Fruit fly (Drosophila melanogaster) whole organism, embryonic: ENCODE results near the gene Abl.
A peak's percentile ranks its signal among the peaks of the same experiment; 100 is the strongest.

Source experiments
- Aef1 ChIP-seq: fragments of 200-800 bp; sonication (Bioruptor generic); IDR thresholded peaks from 3 replicates; pipeline ENCODE4 v1.3.6; 2022; ENCODE audit warnings: missing biosample characterization, missing genetic modification characterization
- BEAF-32 ChIP-seq: fragments of 200-800 bp; sonication (Bioruptor generic); optimal IDR thresholded peaks from 3 replicates; lab custom pipeline; 2017; ENCODE audit warnings: missing biosample characterization, missing genetic modification characterization, mild to moderate bottlenecking, moderate library complexity, missing genetic modification reagents
- CG10147 ChIP-seq: fragments of 200-800 bp; sonication (Bioruptor generic); optimal IDR thresholded peaks from 2 replicates; lab custom pipeline; 2019; ENCODE audit warnings: missing biosample characterization, mild to moderate bottlenecking, missing genetic modification characterization, moderate library complexity
- CG10431 ChIP-seq: fragments of 200-800 bp; sonication (Bioruptor generic); optimal IDR thresholded peaks from 3 replicates; lab custom pipeline; 2018; ENCODE audit warnings: missing biosample characterization, mild to moderate bottlenecking, missing genetic modification characterization
- CG13624 ChIP-seq: fragments of 200-800 bp; sonication (Bioruptor generic); optimal IDR thresholded peaks from 2 replicates; lab custom pipeline; 2016; ENCODE audit warnings: missing biosample characterization, missing genetic modification characterization
- CG13894 ChIP-seq: fragments of 200-800 bp; sonication (Bioruptor generic); optimal IDR thresholded peaks from 3 replicates; lab custom pipeline; 2018; ENCODE audit warnings: missing biosample characterization, mild to moderate bottlenecking, missing genetic modification characterization, moderate library complexity
- CG14710 ChIP-seq: fragments of 200-800 bp; sonication (Bioruptor generic); optimal IDR thresholded peaks from 3 replicates; lab custom pipeline; 2019; ENCODE audit warnings: missing biosample characterization, mild to moderate bottlenecking, missing genetic modification characterization, moderate library complexity
- CG15514 ChIP-seq: fragments of 200-800 bp; sonication (Bioruptor generic); optimal IDR thresholded peaks from 3 replicates; lab custom pipeline; 2017; ENCODE audit warnings: missing biosample characterization, missing genetic modification characterization, mild to moderate bottlenecking, moderate library complexity, missing genetic modification reagents
- CG17361 ChIP-seq: fragments of 200-800 bp; sonication (Bioruptor generic); IDR thresholded peaks from 3 replicates; pipeline ENCODE4 v1.3.6; 2022; ENCODE audit warnings: missing biosample characterization, missing genetic modification characterization
- CG1792 ChIP-seq: fragments of 200-800 bp; sonication (Bioruptor generic); optimal IDR thresholded peaks from 2 replicates; lab custom pipeline; 2016; ENCODE audit warnings: missing biosample characterization, missing genetic modification characterization
- CG18599 ChIP-seq: fragments of 200-800 bp; sonication (Bioruptor generic); optimal IDR thresholded peaks from 3 replicates; lab custom pipeline; 2017; ENCODE audit warnings: missing biosample characterization, missing genetic modification characterization, mild to moderate bottlenecking, moderate library complexity, missing genetic modification reagents
- CG31441 ChIP-seq: fragments of 200-800 bp; sonication (Bioruptor generic); IDR thresholded peaks from 2 replicates; pipeline ENCODE4 v1.3.6; 2022; ENCODE audit warnings: missing biosample characterization, missing genetic modification characterization
- CG33557 ChIP-seq: fragments of 200-800 bp; sonication (Bioruptor generic); optimal IDR thresholded peaks from 2 replicates; lab custom pipeline; 2019; ENCODE audit warnings: missing biosample characterization, mild to moderate bottlenecking, missing genetic modification characterization, moderate library complexity
- CG8089 ChIP-seq: fragments of 200-800 bp; sonication (Bioruptor generic); optimal IDR thresholded peaks from 3 replicates; lab custom pipeline; 2016; ENCODE audit warnings: missing biosample characterization, missing genetic modification characterization
- CG8290 ChIP-seq, 3 experiments: fragments of 200-800 bp; sonication (Bioruptor generic); optimal IDR thresholded peaks; 2 replicates each; lab custom pipeline; 2016 to 2019; ENCODE audit warnings: missing biosample characterization in 3 of 3, missing genetic modification characterization in 3 of 3, mild to moderate bottlenecking in 2 of 3, moderate library complexity in 1 of 3
- CG9817 ChIP-seq: fragments of 200-800 bp; sonication (Bioruptor generic); optimal IDR thresholded peaks from 2 replicates; lab custom pipeline; 2018; ENCODE audit warnings: missing biosample characterization, mild to moderate bottlenecking, missing genetic modification characterization, moderate library complexity
- CG9932 ChIP-seq: fragments of 200-800 bp; sonication (Bioruptor generic); IDR thresholded peaks from 2 replicates; pipeline ENCODE4 v1.3.6; 2022; ENCODE audit warnings: missing biosample characterization, missing genetic modification characterization
- Chrac-16 ChIP-seq: fragments of 200-800 bp; sonication (Bioruptor generic); optimal IDR thresholded peaks from 3 replicates; lab custom pipeline; 2016; ENCODE audit warnings: missing biosample characterization, missing genetic modification characterization
- Fer2 ChIP-seq: fragments of 200-800 bp; sonication (Bioruptor generic); optimal IDR thresholded peaks from 2 replicates; lab custom pipeline; 2018; ENCODE audit warnings: missing biosample characterization, mild to moderate bottlenecking, missing genetic modification characterization, moderate library complexity
- Fer3 ChIP-seq: fragments of 200-800 bp; sonication (Bioruptor generic); optimal IDR thresholded peaks from 2 replicates; lab custom pipeline; 2018; ENCODE audit warnings: missing biosample characterization, mild to moderate bottlenecking, missing genetic modification characterization, moderate library complexity
- Hmr ChIP-seq: fragments of 200-800 bp; sonication (Bioruptor generic); optimal IDR thresholded peaks from 3 replicates; lab custom pipeline; 2017; ENCODE audit warnings: mild to moderate bottlenecking, missing biosample characterization, missing genetic modification reagents, missing genetic modification characterization
- Myb ChIP-seq: fragments of 200-800 bp; sonication (Bioruptor generic); optimal IDR thresholded peaks from 2 replicates; lab custom pipeline; 2016; ENCODE audit warnings: missing biosample characterization, missing genetic modification characterization
- NK7.1 ChIP-seq: fragments of 200-800 bp; sonication (Bioruptor generic); optimal IDR thresholded peaks from 3 replicates; lab custom pipeline; 2016; ENCODE audit warnings: missing biosample characterization, missing genetic modification characterization
- PHDP ChIP-seq: fragments of 200-800 bp; sonication (Bioruptor generic); optimal IDR thresholded peaks from 3 replicates; lab custom pipeline; 2018; ENCODE audit warnings: missing biosample characterization, mild to moderate bottlenecking, missing genetic modification characterization, moderate library complexity
- Scr ChIP-seq: fragments of 200-800 bp; sonication (Bioruptor generic); IDR thresholded peaks from 2 replicates; pipeline ENCODE4 v1.3.6; 2022; ENCODE audit warnings: missing biosample characterization, missing genetic modification characterization; ENCODE audit not compliant: partially characterized antibody
- Usf ChIP-seq: fragments of 200-800 bp; sonication (Bioruptor generic); optimal IDR thresholded peaks from 2 replicates; lab custom pipeline; 2017; ENCODE audit warnings: missing genotype, missing biosample characterization, missing genetic modification characterization
- Xrp1 ChIP-seq: fragments of 200-800 bp; sonication (Bioruptor generic); IDR thresholded peaks from 2 replicates; pipeline ENCODE4 v1.3.6; 2022; ENCODE audit warnings: missing biosample characterization, missing genetic modification characterization
- al ChIP-seq: fragments of 200-800 bp; sonication (Bioruptor generic); IDR thresholded peaks from 2 replicates; pipeline ENCODE4 v1.3.6; 2022; ENCODE audit warnings: missing biosample characterization, missing genetic modification characterization
- ato ChIP-seq: fragments of 200-800 bp; sonication (Bioruptor generic); IDR thresholded peaks from 2 replicates; pipeline ENCODE4 v1.3.6; 2022; ENCODE audit warnings: missing biosample characterization, missing genetic modification characterization; ENCODE audit not compliant: partially characterized antibody
- bbx ChIP-seq: fragments of 200-800 bp; sonication (Bioruptor generic); IDR thresholded peaks from 2 replicates; pipeline ENCODE4 v1.3.6; 2022; ENCODE audit warnings: missing biosample characterization, missing genetic modification characterization; ENCODE audit not compliant: partially characterized antibody
- bsh ChIP-seq, 2 experiments: fragments of 200-800 bp; sonication (Bioruptor generic); optimal IDR thresholded peaks; 2 replicates each; lab custom pipeline; 2017 to 2018; ENCODE audit warnings: mild to moderate bottlenecking in 2 of 2, missing biosample characterization in 2 of 2, missing genetic modification characterization in 2 of 2, moderate library complexity in 1 of 2
- dimm ChIP-seq: fragments of 200-800 bp; sonication (Bioruptor generic); IDR thresholded peaks from 2 replicates; pipeline ENCODE4 v1.3.6; 2022; ENCODE audit warnings: missing biosample characterization, missing genetic modification characterization
- dm ChIP-seq: fragments of 200-800 bp; sonication (Bioruptor generic); optimal IDR thresholded peaks from 3 replicates; lab custom pipeline; 2016; ENCODE audit warnings: missing biosample characterization, missing genetic modification characterization
- fu2 ChIP-seq: fragments of 200-800 bp; sonication (Bioruptor generic); optimal IDR thresholded peaks from 2 replicates; lab custom pipeline; 2016; ENCODE audit warnings: missing biosample characterization, missing genetic modification characterization
- gfzf ChIP-seq: fragments of 200-800 bp; sonication (Bioruptor generic); optimal IDR thresholded peaks from 2 replicates; lab custom pipeline; 2016; ENCODE audit warnings: missing biosample characterization, mild to moderate bottlenecking, missing genetic modification characterization, moderate library complexity
- gro ChIP-seq: fragments of 200-800 bp; sonication (Bioruptor generic); optimal IDR thresholded peaks from 2 replicates; lab custom pipeline; 2016; ENCODE audit warnings: missing biosample characterization, missing genetic modification characterization
- h ChIP-seq: fragments of >200 bp; optimal IDR thresholded peaks from 2 replicates; lab custom pipeline; 2017
- jing ChIP-seq: fragments of 200-800 bp; sonication (Bioruptor generic); optimal IDR thresholded peaks from 2 replicates; lab custom pipeline; 2018; ENCODE audit warnings: missing biosample characterization, mild to moderate bottlenecking, missing genetic modification characterization
- knrl ChIP-seq: fragments of 200-800 bp; sonication (Bioruptor generic); IDR thresholded peaks from 3 replicates; pipeline ENCODE4 v1.3.6; 2022; ENCODE audit warnings: missing biosample characterization, missing genetic modification characterization; ENCODE audit not compliant: partially characterized antibody
- lilli ChIP-seq: fragments of 200-800 bp; sonication (Bioruptor generic); optimal IDR thresholded peaks from 3 replicates; lab custom pipeline; 2016; ENCODE audit warnings: missing biosample characterization, missing genetic modification characterization
- phol ChIP-seq: fragments of 200-800 bp; sonication (Bioruptor generic); optimal IDR thresholded peaks from 3 replicates; lab custom pipeline; 2018; ENCODE audit warnings: missing biosample characterization, mild to moderate bottlenecking, missing genetic modification characterization, moderate library complexity
- pnt ChIP-seq: fragments of 200-800 bp; sonication (Bioruptor generic); optimal IDR thresholded peaks from 3 replicates; lab custom pipeline; 2016; ENCODE audit warnings: missing biosample characterization, missing genetic modification characterization
- sens ChIP-seq: fragments of 200-800 bp; sonication (Bioruptor generic); peaks from one replicate; lab custom pipeline; 2016; ENCODE audit warnings: missing biosample characterization, missing genetic modification characterization
- sna ChIP-seq: fragments of 200-800 bp; sonication (Bioruptor generic); IDR thresholded peaks from 2 replicates; pipeline ENCODE4 v1.3.6; 2022; ENCODE audit warnings: missing biosample characterization, missing genetic modification characterization; ENCODE audit not compliant: partially characterized antibody
- unc-4 ChIP-seq: fragments of 200-800 bp; sonication (Bioruptor generic); IDR thresholded peaks from 2 replicates; pipeline ENCODE4 v1.3.6; 2022; ENCODE audit warnings: missing biosample characterization, missing genetic modification characterization; ENCODE audit not compliant: partially characterized antibody
- zen ChIP-seq: fragments of 200-800 bp; sonication (Bioruptor generic); optimal IDR thresholded peaks from 3 replicates; lab custom pipeline; 2018; ENCODE audit warnings: missing biosample characterization, mild to moderate bottlenecking, missing genetic modification characterization, moderate library complexity
- zf30C ChIP-seq: fragments of 200-800 bp; sonication (Bioruptor generic); optimal IDR thresholded peaks from 3 replicates; lab custom pipeline; 2018; ENCODE audit warnings: missing biosample characterization, mild to moderate bottlenecking, missing genetic modification characterization
- zfh2 ChIP-seq: fragments of 200-800 bp; sonication (Bioruptor generic); optimal IDR thresholded peaks from 2 replicates; lab custom pipeline; 2016; ENCODE audit warnings: missing biosample characterization, missing genetic modification characterization

Abl gene

dm6 chr3L:16582678-16583315 lies 64.9 kb downstream of the Abl start, which contains the start of gene Rpn12:
Rpn12 (plus strand) TSS chr3L:16583028.
- TF ChIP-seq Hmr = peak; percentile 8
- TF ChIP-seq zfh2 (GFP tag; lab: Kevin White, UChicago) = peak; percentile 29
- peak; percentile 28 for TF ChIP-seq CG8290 (GFP tag; optimal IDR thresholded peaks at IDR 0.05; lab: Kevin White, UChicago)
- TF ChIP-seq CG8290 (tag; optimal IDR thresholded peaks at IDR 0.05; lab: Kevin White, UChicago) = peak in 1 of 2 experiments; percentile 52
- peak; percentile 93 for TF ChIP-seq sens
- peak; percentile 38 for TF ChIP-seq CG14710 (tag; lab: Kevin White, UChicago)
- TF ChIP-seq unc-4 = peak; percentile 83
- TF ChIP-seq bbx (GFP tag; lab: Robert Waterston, UW) = peak; percentile 82
- TF ChIP-seq jing = no peak
- TF ChIP-seq CG9932 = peak; percentile 53; the same call in 1 of the 2 replicates
- TF ChIP-seq CG10431 (GFP tag; lab: Kevin White, UChicago) = no peak
- TF ChIP-seq CG33557 (GFP tag; lab: Kevin White, UChicago) = no peak
- peak; percentile 55; the same call in 2 of the 3 replicates for TF ChIP-seq CG17361
- peak; percentile 66 for TF ChIP-seq CG13894 (tag; lab: Kevin White, UChicago)
- TF ChIP-seq NK7.1 = no peak
- TF ChIP-seq al = peak; percentile 15; the same call in 1 of the 2 replicates
- TF ChIP-seq zf30C = peak; percentile 25
- no peak for TF ChIP-seq h (lab: Kevin White, UChicago)
- TF ChIP-seq CG31441 (GFP tag; lab: Robert Waterston, UW) = 0 out of 2 replicates have a peak, but pooled peaks have one; percentile 29
- TF ChIP-seq gfzf = peak; percentile 8
- peak; percentile 50 for TF ChIP-seq zen (tag; lab: Kevin White, UChicago)
- TF ChIP-seq Scr (GFP tag; lab: Robert Waterston, UW) = peak; percentile 85
- TF ChIP-seq sna (GFP tag; lab: Robert Waterston, UW) = peak; percentile 86
- peak; percentile 43 for TF ChIP-seq CG13624
- peak; percentile 5 for TF ChIP-seq Fer2 (tag; lab: Kevin White, UChicago)
- TF ChIP-seq CG18599 (GFP tag; lab: Kevin White, UChicago) = peak; percentile 24
- peak; percentile 24 for TF ChIP-seq fu2 (GFP tag; lab: Kevin White, UChicago)
- no peak for TF ChIP-seq Usf (GFP tag; lab: Kevin White, UChicago)
- peak; percentile 53 for TF ChIP-seq CG15514 (GFP tag; lab: Kevin White, UChicago)
- TF ChIP-seq Chrac-16 (GFP tag; lab: Kevin White, UChicago) = peak; percentile 33
- no peak for TF ChIP-seq CG8089 (GFP tag; lab: Kevin White, UChicago)
- peak; percentile 31 for TF ChIP-seq dm (GFP tag; lab: Kevin White, UChicago)
- TF ChIP-seq bsh (GFP tag; optimal IDR thresholded peaks at IDR 0.05; lab: Kevin White, UChicago) = peak in 1 of 2 experiments; percentile 1
- TF ChIP-seq CG1792 (GFP tag; lab: Kevin White, UChicago) = peak; percentile 37
- no peak for TF ChIP-seq pnt (GFP tag; lab: Kevin White, UChicago)
- TF ChIP-seq lilli = peak; percentile 58
- TF ChIP-seq dimm (GFP tag; lab: Robert Waterston, UW) = no peak
- no peak for TF ChIP-seq Myb
- peak; percentile 44 for TF ChIP-seq phol (tag; lab: Kevin White, UChicago)
- peak; percentile 59 for TF ChIP-seq CG10147 (GFP tag; lab: Kevin White, UChicago)
- peak; percentile 64 for TF ChIP-seq gro
- TF ChIP-seq ato = peak; percentile 72
- TF ChIP-seq BEAF-32 = peak; percentile 79
- TF ChIP-seq Aef1 (GFP tag; lab: Robert Waterston, UW) = no peak
- TF ChIP-seq Fer3 (tag; lab: Kevin White, UChicago) = peak; percentile 19
- peak; percentile 39; the same call in 1 of the 2 replicates for TF ChIP-seq Xrp1 (GFP tag; lab: Robert Waterston, UW)
- peak; percentile 75; the same call in 2 of the 3 replicates for TF ChIP-seq knrl (GFP tag; lab: Robert Waterston, UW)
- peak; percentile 40 for TF ChIP-seq CG9817
- peak; percentile 36 for TF ChIP-seq PHDP (tag; lab: Kevin White, UChicago)
